Fruit fly (Drosophila melanogaster) whole organism, embryonic: Measurements from ENCODE around the gene fd96Ca.
A peak's percentile ranks its signal among the peaks of the same experiment; 100 is the strongest.

Experiments used
- Atf-2 ChIP-seq: fragments of 200-800 bp; sonication (Bioruptor generic); optimal IDR thresholded peaks from 2 replicates; lab custom pipeline; 2016; ENCODE audit warnings: missing biosample characterization, missing genetic modification characterization
- B-H1 ChIP-seq: fragments of 200-800 bp; sonication (Bioruptor generic); IDR thresholded peaks from 3 replicates; pipeline ENCODE4 v1.3.6; 2022; ENCODE audit warnings: missing biosample characterization, missing genetic modification characterization
- Bgb ChIP-seq: fragments of 200-800 bp; sonication (Bioruptor generic); IDR thresholded peaks from 2 replicates; pipeline ENCODE4 v1.3.6; 2022; ENCODE audit warnings: missing biosample characterization, missing genetic modification characterization; ENCODE audit not compliant: partially characterized antibody
- Bteb2 ChIP-seq: fragments of 200-800 bp; sonication (Bioruptor generic); optimal IDR thresholded peaks from 2 replicates; lab custom pipeline; 2016; ENCODE audit warnings: missing biosample characterization, missing genetic modification characterization
- CG10147 ChIP-seq: fragments of 200-800 bp; sonication (Bioruptor generic); optimal IDR thresholded peaks from 2 replicates; lab custom pipeline; 2019; ENCODE audit warnings: missing biosample characterization, mild to moderate bottlenecking, missing genetic modification characterization, moderate library complexity
- CG10431 ChIP-seq: fragments of 200-800 bp; sonication (Bioruptor generic); optimal IDR thresholded peaks from 3 replicates; lab custom pipeline; 2018; ENCODE audit warnings: missing biosample characterization, mild to moderate bottlenecking, missing genetic modification characterization
- CG12104 ChIP-seq: fragments of 200-800 bp; sonication (Bioruptor generic); optimal IDR thresholded peaks from 3 replicates; lab custom pipeline; 2016; ENCODE audit warnings: missing biosample characterization, missing genetic modification characterization
- CG12391 ChIP-seq: fragments of 200-800 bp; sonication (Bioruptor generic); optimal IDR thresholded peaks from 3 replicates; lab custom pipeline; 2018; ENCODE audit warnings: missing biosample characterization, mild to moderate bottlenecking, missing genetic modification characterization, moderate library complexity
- CG13123 ChIP-seq: fragments of 200-800 bp; sonication (Bioruptor generic); optimal IDR thresholded peaks from 2 replicates; lab custom pipeline; 2016; ENCODE audit warnings: missing biosample characterization, missing genetic modification characterization
- CG13894 ChIP-seq: fragments of 200-800 bp; sonication (Bioruptor generic); optimal IDR thresholded peaks from 3 replicates; lab custom pipeline; 2018; ENCODE audit warnings: missing biosample characterization, mild to moderate bottlenecking, missing genetic modification characterization, moderate library complexity
- CG15073 ChIP-seq: fragments of 200-800 bp; sonication (Bioruptor generic); optimal IDR thresholded peaks from 2 replicates; lab custom pipeline; 2016; ENCODE audit warnings: missing biosample characterization, missing genetic modification characterization
- CG15601 ChIP-seq: fragments of 200-800 bp; sonication (Bioruptor generic); optimal IDR thresholded peaks from 3 replicates; lab custom pipeline; 2019; ENCODE audit warnings: missing biosample characterization, mild to moderate bottlenecking, missing genetic modification characterization, moderate library complexity
- CG17385 ChIP-seq: fragments of 200-800 bp; sonication (Bioruptor generic); optimal IDR thresholded peaks from 3 replicates; lab custom pipeline; 2018; ENCODE audit warnings: missing biosample characterization, mild to moderate bottlenecking, missing genetic modification characterization
- CG17829 ChIP-seq: fragments of 200-800 bp; optimal IDR thresholded peaks from 2 replicates; lab custom pipeline; 2019; ENCODE audit warnings: missing biosample characterization, mild to moderate bottlenecking, missing genetic modification characterization, moderate library complexity
- CG18764 ChIP-seq: fragments of 200-800 bp; sonication (Bioruptor generic); optimal IDR thresholded peaks from 3 replicates; lab custom pipeline; 2016; ENCODE audit warnings: missing biosample characterization, missing genetic modification characterization
- CG30403 ChIP-seq: fragments of 200-800 bp; sonication (Bioruptor generic); optimal IDR thresholded peaks from 3 replicates; lab custom pipeline; 2016; ENCODE audit warnings: missing biosample characterization, missing genetic modification characterization
- CG3281 ChIP-seq: fragments of 200-800 bp; sonication (Bioruptor generic); optimal IDR thresholded peaks from 3 replicates; lab custom pipeline; 2017; ENCODE audit warnings: missing biosample characterization, mild to moderate bottlenecking, missing genetic modification characterization
- CG4424 ChIP-seq: fragments of 200-800 bp; sonication (Bioruptor generic); optimal IDR thresholded peaks from 3 replicates; lab custom pipeline; 2016; ENCODE audit warnings: missing biosample characterization, missing genetic modification characterization
- CG6654 ChIP-seq: fragments of 200-800 bp; sonication (Bioruptor generic); optimal IDR thresholded peaks from 2 replicates; lab custom pipeline; 2017; ENCODE audit warnings: missing biosample characterization, mild to moderate bottlenecking, missing genetic modification characterization
- CG6689 ChIP-seq: fragments of 200-800 bp; sonication (Bioruptor generic); IDR thresholded peaks from 2 replicates; pipeline ENCODE4 v1.3.6; 2022; ENCODE audit warnings: missing biosample characterization, missing genetic modification characterization
- CG6791 ChIP-seq: fragments of 200-800 bp; sonication (Bioruptor generic); IDR thresholded peaks from 3 replicates; pipeline ENCODE4 v1.3.6; 2022; ENCODE audit warnings: missing biosample characterization, missing genetic modification characterization; ENCODE audit not compliant: partially characterized antibody
- CG7372 ChIP-seq: fragments of 200-800 bp; sonication (Bioruptor generic); IDR thresholded peaks from 2 replicates; pipeline ENCODE4 v1.3.6; 2022; ENCODE audit warnings: missing biosample characterization, missing genetic modification characterization
- CG7987 ChIP-seq: fragments of 200-800 bp; sonication (Bioruptor generic); optimal IDR thresholded peaks from 2 replicates; lab custom pipeline; 2018; ENCODE audit warnings: missing biosample characterization, mild to moderate bottlenecking, missing genetic modification characterization, moderate library complexity
- CG8089 ChIP-seq: fragments of 200-800 bp; sonication (Bioruptor generic); optimal IDR thresholded peaks from 3 replicates; lab custom pipeline; 2016; ENCODE audit warnings: missing biosample characterization, missing genetic modification characterization
- CG8944 ChIP-seq: fragments of 200-800 bp; sonication (Bioruptor generic); optimal IDR thresholded peaks from 3 replicates; lab custom pipeline; 2016; ENCODE audit warnings: missing biosample characterization, missing genetic modification characterization
- Camta ChIP-seq: fragments of 200-800 bp; sonication (Bioruptor generic); optimal IDR thresholded peaks from 2 replicates; lab custom pipeline; 2016; ENCODE audit warnings: missing biosample characterization, missing genetic modification characterization
- Deaf1 ChIP-seq: fragments of 200-800 bp; optimal IDR thresholded peaks from 3 replicates; lab custom pipeline; 2019; ENCODE audit warnings: missing biosample characterization, mild to moderate bottlenecking, missing genetic modification characterization, moderate library complexity
- Hr3 ChIP-seq: fragments of 200-800 bp; sonication (Bioruptor generic); optimal IDR thresholded peaks from 3 replicates; lab custom pipeline; 2016; ENCODE audit warnings: missing biosample characterization, missing genetic modification characterization
- Hsf ChIP-seq: fragments of 200-800 bp; sonication (Bioruptor generic); optimal IDR thresholded peaks from 3 replicates; lab custom pipeline; 2016; ENCODE audit warnings: missing biosample characterization, missing genetic modification characterization
- Mrtf ChIP-seq: fragments of 200-800 bp; sonication (Bioruptor generic); IDR thresholded peaks from 3 replicates; pipeline ENCODE4 v1.3.6; 2022; ENCODE audit warnings: missing biosample characterization, missing genetic modification characterization
- Tbp ChIP-seq: fragments of >200 bp; optimal IDR thresholded peaks from 2 replicates; lab custom pipeline; 2018; ENCODE audit warnings: missing biosample characterization, missing genetic modification characterization
- ab ChIP-seq: fragments of 200-800 bp; sonication (Bioruptor generic); optimal IDR thresholded peaks from 2 replicates; lab custom pipeline; 2016; ENCODE audit warnings: missing biosample characterization, missing genetic modification characterization
- cato ChIP-seq: fragments of 200-800 bp; sonication (Bioruptor generic); optimal IDR thresholded peaks from 2 replicates; lab custom pipeline; 2016; ENCODE audit warnings: missing biosample characterization, missing genetic modification characterization, borderline replicate concordance
- eyg ChIP-seq: fragments of 200-800 bp; sonication (Bioruptor generic); optimal IDR thresholded peaks from 3 replicates; lab custom pipeline; 2016; ENCODE audit warnings: missing biosample characterization, missing genetic modification characterization
- gcm ChIP-seq: fragments of 200-800 bp; sonication (Bioruptor generic); optimal IDR thresholded peaks from 2 replicates; lab custom pipeline; 2019; ENCODE audit warnings: missing biosample characterization, mild to moderate bottlenecking, missing genetic modification characterization, moderate library complexity
- grau ChIP-seq: fragments of 200-800 bp; optimal IDR thresholded peaks from 3 replicates; lab custom pipeline; 2019; ENCODE audit warnings: missing biosample characterization, mild to moderate bottlenecking, missing genetic modification characterization, moderate library complexity
- hkb ChIP-seq, 2 experiments: fragments of 200-800 bp in 1 of 2; fragments of >200 bp in 1 of 2; sonication (Bioruptor generic) in 1 of 2; IDR thresholded peaks in 1 of 2; optimal IDR thresholded peaks in 1 of 2; 2 replicates each; pipeline versions ENCODE4 v1.3.6 to Lab custom; 2017 to 2022; ENCODE audit warnings: missing biosample characterization in 1 of 2, missing genetic modification characterization in 1 of 2
- lola ChIP-seq, 3 experiments: fragments of >200 bp in 2 of 3; fragments of 200-800 bp in 1 of 3; sonication (Bioruptor generic) in 1 of 3; optimal IDR thresholded peaks; 2 replicates each; lab custom pipeline; 2017 to 2019; ENCODE audit warnings: missing biosample characterization in 3 of 3, missing genetic modification characterization in 3 of 3, mild to moderate bottlenecking in 1 of 3, moderate library complexity in 1 of 3
- lov ChIP-seq, 2 experiments: fragments of 200-800 bp in 1 of 2; fragments of >200 bp in 1 of 2; sonication (Bioruptor generic) in 1 of 2; IDR thresholded peaks in 1 of 2; optimal IDR thresholded peaks in 1 of 2; 2 replicates in 1 of 2; 3 replicates in 1 of 2; pipeline versions ENCODE4 v1.3.6 to Lab custom; 2017 to 2022; ENCODE audit warnings: missing biosample characterization in 1 of 2, missing genetic modification characterization in 1 of 2
- mld ChIP-seq: fragments of 200-800 bp; sonication (Bioruptor generic); IDR thresholded peaks from 3 replicates; pipeline ENCODE4 v1.3.6; 2022; ENCODE audit warnings: missing biosample characterization, missing genetic modification characterization; ENCODE audit not compliant: partially characterized antibody
- pho ChIP-seq: fragments of 200-800 bp; sonication (Bioruptor generic); optimal IDR thresholded peaks from 2 replicates; lab custom pipeline; 2016; ENCODE audit warnings: missing biosample characterization, missing genetic modification characterization
- pros ChIP-seq: fragments of 200-800 bp; sonication (Bioruptor generic); optimal IDR thresholded peaks from 3 replicates; lab custom pipeline; 2019; ENCODE audit warnings: missing biosample characterization, mild to moderate bottlenecking, missing genetic modification characterization, moderate library complexity
- rib ChIP-seq: fragments of 200-800 bp; sonication (Bioruptor generic); IDR thresholded peaks from 2 replicates; pipeline ENCODE4 v1.3.6; 2022; ENCODE audit warnings: missing biosample characterization, missing genetic modification characterization
- run ChIP-seq: fragments of 200-800 bp; sonication (Bioruptor generic); optimal IDR thresholded peaks from 3 replicates; lab custom pipeline; 2018; ENCODE audit warnings: missing biosample characterization, mild to moderate bottlenecking, missing genetic modification characterization
- salm ChIP-seq: fragments of 200-800 bp; sonication (Bioruptor generic); optimal IDR thresholded peaks from 2 replicates; lab custom pipeline; 2018; ENCODE audit warnings: missing biosample characterization, mild to moderate bottlenecking, missing genetic modification characterization
- sna ChIP-seq: fragments of 200-800 bp; sonication (Bioruptor generic); IDR thresholded peaks from 2 replicates; pipeline ENCODE4 v1.3.6; 2022; ENCODE audit warnings: missing biosample characterization, missing genetic modification characterization; ENCODE audit not compliant: partially characterized antibody
- unc-4 ChIP-seq: fragments of 200-800 bp; sonication (Bioruptor generic); IDR thresholded peaks from 2 replicates; pipeline ENCODE4 v1.3.6; 2022; ENCODE audit warnings: missing biosample characterization, missing genetic modification characterization; ENCODE audit not compliant: partially characterized antibody
- unpg ChIP-seq: fragments of 200-800 bp; sonication (Bioruptor generic); optimal IDR thresholded peaks from 3 replicates; lab custom pipeline; 2018; ENCODE audit warnings: missing biosample characterization, mild to moderate bottlenecking, missing genetic modification characterization, moderate library complexity
- usp ChIP-seq: fragments of >200 bp; optimal IDR thresholded peaks from 2 replicates; lab custom pipeline; 2017; ENCODE audit warnings: missing biosample characterization, missing genetic modification characterization
- wdn ChIP-seq: fragments of 200-800 bp; sonication (Bioruptor generic); IDR thresholded peaks from 2 replicates; pipeline ENCODE4 v1.3.6; 2022; ENCODE audit warnings: missing biosample characterization, missing genetic modification characterization

Gene fd96Ca

dm6 chr3R:25122736-25123211 is 40.3 kb downstream of the fd96Ca start, which contains the start of the genes CG31510 and TTLL5 (continued):
- no peak for TF ChIP-seq CG7372 (GFP tag; lab: Robert Waterston, UW)
- TF ChIP-seq CG7987 (GFP tag; lab: Kevin White, UChicago), result no peak
- no peak for TF ChIP-seq pho (GFP tag; lab: Kevin White, UChicago)
- TF ChIP-seq Hr3 (GFP tag; lab: Kevin White, UChicago), result no peak
- no peak for TF ChIP-seq CG12391 (tag; lab: Kevin White, UChicago)
- TF ChIP-seq lola (GFP tag; optimal IDR thresholded peaks at IDR 0.05; lab: Kevin White, UChicago), result peak in 1 of 3 experiments; percentile 18
- no peak for TF ChIP-seq CG6654 (GFP tag; lab: Kevin White, UChicago)
- TF ChIP-seq usp, result no peak
- no peak for TF ChIP-seq Deaf1
- TF ChIP-seq run (tag; lab: Kevin White, UChicago), result no peak
- TF ChIP-seq pros (GFP tag; lab: Kevin White, UChicago), result no peak
- TF ChIP-seq CG8944 (GFP tag; lab: Kevin White, UChicago), result no peak
- no peak for TF ChIP-seq CG15073 (GFP tag; lab: Kevin White, UChicago)
- no peak for TF ChIP-seq unpg (GFP tag; lab: Kevin White, UChicago)
- no peak for TF ChIP-seq salm (tag; lab: Kevin White, UChicago)
- no peak for TF ChIP-seq CG13123 (GFP tag; lab: Kevin White, UChicago)
- TF ChIP-seq CG17385, result no peak
- TF ChIP-seq CG15601 (tag; lab: Kevin White, UChicago), result no peak
- no peak for TF ChIP-seq mld
- no peak for TF ChIP-seq ab
- no peak for TF ChIP-seq CG8089 (GFP tag; lab: Kevin White, UChicago)
- TF ChIP-seq Bteb2, result no peak
- TF ChIP-seq Bgb (GFP tag; lab: Robert Waterston, UW), result peak; percentile 66
- no peak for TF ChIP-seq CG4424 (GFP tag; lab: Kevin White, UChicago)
- TF ChIP-seq CG6791, result peak; percentile 84
- TF ChIP-seq CG18764 (GFP tag; lab: Kevin White, UChicago), result no peak
- TF ChIP-seq Camta (GFP tag; lab: Kevin White, UChicago), result no peak
- TF ChIP-seq Tbp (GFP tag; lab: Kevin White, UChicago), result no peak
- no peak for TF ChIP-seq lov (optimal IDR thresholded peaks at IDR 0.05; lab: Kevin White, UChicago)
- 0 out of 3 replicates have a peak, but pooled peaks have one; percentile 67 for TF ChIP-seq lov (GFP tag; IDR thresholded peaks at IDR 0.05; lab: Robert Waterston, UW)
- no peak; the same call in 2 of the 3 replicates for TF ChIP-seq B-H1 (GFP tag; lab: Robert Waterston, UW)
- TF ChIP-seq rib (GFP tag; lab: Robert Waterston, UW), result no peak
- TF ChIP-seq Mrtf (GFP tag; lab: Robert Waterston, UW), result no peak
- TF ChIP-seq CG17829 (tag; lab: Kevin White, UChicago), result no peak
- TF ChIP-seq CG10431 (GFP tag; lab: Kevin White, UChicago), result no peak
- no peak for TF ChIP-seq CG6689
- TF ChIP-seq CG13894 (tag; lab: Kevin White, UChicago), result no peak
- no peak for TF ChIP-seq eyg (GFP tag; lab: Kevin White, UChicago)
- no peak for TF ChIP-seq cato
- no peak for TF ChIP-seq CG3281
- TF ChIP-seq Hsf (GFP tag; lab: Kevin White, UChicago), result no peak
- no peak for TF ChIP-seq wdn (GFP tag; lab: Robert Waterston, UW)
- no peak for TF ChIP-seq grau (tag; lab: Kevin White, UChicago)
- TF ChIP-seq Atf-2 (GFP tag; lab: Kevin White, UChicago), result no peak
- no peak for TF ChIP-seq hkb (optimal IDR thresholded peaks at IDR 0.05; lab: Kevin White, UChicago)
- no peak for TF ChIP-seq hkb (GFP tag; IDR thresholded peaks at IDR 0.05; lab: Robert Waterston, UW)
- peak; percentile 61 for TF ChIP-seq sna (GFP tag; lab: Robert Waterston, UW)
- no peak for TF ChIP-seq CG12104 (GFP tag; lab: Kevin White, UChicago)
- no peak for TF ChIP-seq CG10147 (GFP tag; lab: Kevin White, UChicago)
- TF ChIP-seq unc-4, result peak; percentile 57; the same call in 1 of the 2 replicates
- peak; percentile 33 for TF ChIP-seq CG30403
- TF ChIP-seq gcm (GFP tag; lab: Kevin White, UChicago), result peak; percentile 13
